Fruit fly (Drosophila melanogaster) whole organism: Measurements from ENCODE around the gene p38c.

ENCODE experiments used
- pan ChIP-seq: fragments of >200 bp; optimal IDR thresholded peaks from 2 replicates; lab custom pipeline; 2017
- psq ChIP-seq: fragments of >200 bp; optimal IDR thresholded peaks from 2 replicates; lab custom pipeline; 2017

- TF ChIP-seq pan, result no peak
- no peak for TF ChIP-seq psq (lab: Kevin White, UChicago)
Observed at dm6 chr3R:24193373-24193879, 43.4 kb upstream of the p38c start, which contains the start of the genes SMC6 and CG6204.
